Worm (Caenorhabditis elegans): ENCODE data around the gene ZC477.2.

DNA sequence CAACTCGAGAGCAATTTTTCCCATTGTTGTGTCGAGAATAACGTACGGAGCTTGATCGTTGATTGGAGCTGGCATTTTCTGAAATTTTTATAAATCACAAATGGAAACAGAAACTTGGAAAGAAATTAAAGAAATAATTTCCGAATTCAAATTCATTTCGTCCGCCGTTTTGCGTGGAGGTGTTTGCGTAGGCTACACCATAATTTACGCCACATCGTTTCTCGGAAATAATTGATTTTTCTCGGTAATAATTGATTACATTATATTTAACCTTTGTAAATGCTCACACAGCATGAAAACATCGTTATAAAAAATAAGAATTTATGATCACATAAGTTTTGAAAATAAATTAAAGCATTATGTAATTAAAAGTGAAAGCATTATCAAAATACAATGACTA is 25.1 kb downstream of the ZC477.2 start, which contains the start of gene cyn-12:
- no peak for TF ChIP-seq pha-4 (GFP tag; IDR thresholded peaks at IDR 0.05)
- no peak for TF ChIP-seq pha-4 (tag; optimal IDR thresholded peaks at IDR 0.05)
- TF ChIP-seq lir-3 (tag; optimal IDR thresholded peaks at IDR 0.05), result no peak
- TF ChIP-seq F44E2.7 (GFP tag; IDR thresholded peaks at IDR 0.05), result no peak
- TF ChIP-seq mxl-2 (GFP tag; conservative IDR thresholded peaks at IDR 0.05), result no peak
- no peak for TF ChIP-seq lin-15B (tag; optimal IDR thresholded peaks at IDR 0.05)
- TF ChIP-seq ceh-82 (tag; optimal IDR thresholded peaks at IDR 0.05), result no peak
- no peak for TF ChIP-seq dmd-9 (GFP tag; IDR thresholded peaks at IDR 0.05)
- no peak for TF ChIP-seq Y105C5A.15 (GFP tag; IDR thresholded peaks at IDR 0.05)
- TF ChIP-seq nhr-10 (tag; optimal IDR thresholded peaks at IDR 0.05), result no peak
